Worm (Caenorhabditis elegans): ENCODE data around the gene tbc-2.

ce11 chrII:5801075-5801474 lies 26.2 kb downstream of the tbc-2 start, which contains the start of the genes K05F1.9 and K05F1.1:
- TF ChIP-seq mdl-1 (tag; optimal IDR thresholded peaks at IDR 0.05) (no peak), ama-1 (optimal IDR thresholded peaks at IDR 0.05) (no peak), nhr-11 (tag; optimal IDR thresholded peaks at IDR 0.05) (no peak), ceh-82 (tag; optimal IDR thresholded peaks at IDR 0.05) (no peak), lsy-2 (tag; optimal IDR thresholded peaks at IDR 0.05) (no peak), nhr-77 (tag; optimal IDR thresholded peaks at IDR 0.05) (no peak), ztf-11 (tag; optimal IDR thresholded peaks at IDR 0.05) (no peak), blmp-1 (tag; optimal IDR thresholded peaks at IDR 0.05; ENCODE audit: insufficient read depth) (no peak), dmd-4 (tag; optimal IDR thresholded peaks at IDR 0.05) (no peak), elt-3 (tag; optimal IDR thresholded peaks at IDR 0.05) (no peak)
